Worm (Caenorhabditis elegans) whole organism, L4/young adult: ENCODE measurements around the gene dph-5.

ENCODE experiments used
- W03F9.2 ChIP-seq: fragments of 150-350 bp; optimal IDR thresholded peaks from 2 replicates; lab custom pipeline; 2014; ENCODE audit warnings: missing biosample characterization, missing genetic modification characterization
- dao-5 ChIP-seq: sonication (generic microtip); optimal IDR thresholded peaks from 2 replicates; lab custom pipeline; 2016; ENCODE audit warnings: missing genotype, missing genetic modification characterization, moderate library complexity, missing compliant biosample characterization

- TF ChIP-seq W03F9.2 (tag; lab: Kevin White, UChicago) (no peak), dao-5 (tag; lab: Kevin White, UChicago) (no peak)
These were observed 42.7 kb upstream of the dph-5 start for ce11 chrII:11307332-11307731.
